Fruit fly (Drosophila melanogaster) whole organism, adult: ENCODE data around the gene P5cr-2.

Experiments used
- CG33017 ChIP-seq: fragments of 200-800 bp; sonication (Bioruptor generic); optimal IDR thresholded peaks from 2 replicates; lab custom pipeline; 2018; ENCODE audit warnings: missing biosample characterization, mild to moderate bottlenecking, missing genetic modification characterization, moderate library complexity
- CG7101 ChIP-seq: fragments of 200-800 bp; sonication (Bioruptor generic); optimal IDR thresholded peaks from 2 replicates; lab custom pipeline; 2018; ENCODE audit warnings: missing biosample characterization, mild to moderate bottlenecking, missing genetic modification characterization, moderate library complexity
- ovo ChIP-seq: fragments of 200-800 bp; sonication (Bioruptor generic); optimal IDR thresholded peaks from 2 replicates; lab custom pipeline; 2016; ENCODE audit warnings: missing biosample characterization, missing genetic modification characterization
- toe ChIP-seq: fragments of 200-800 bp; sonication (Bioruptor generic); optimal IDR thresholded peaks from 2 replicates; lab custom pipeline; 2016; ENCODE audit warnings: missing biosample characterization, missing genetic modification characterization

dm6 chr3R:17501108-17501507 lies 33.5 kb upstream of the P5cr-2 start:
- TF ChIP-seq CG33017 (tag; lab: Kevin White, UChicago), result no peak
- TF ChIP-seq CG7101 (tag; lab: Kevin White, UChicago), result no peak
- TF ChIP-seq toe, result no peak
- no peak for TF ChIP-seq ovo (GFP tag; lab: Kevin White, UChicago)
